Worm (Caenorhabditis elegans) whole organism, L3 larva: ENCODE data around the gene sri-1.

Experiments used
- ama-1 ChIP-seq: fragments of 150-350 bp; optimal IDR thresholded peaks from 2 replicates; lab custom pipeline; 2018
- ceh-28 ChIP-seq: fragments of 150-350 bp; optimal IDR thresholded peaks from 2 replicates; lab custom pipeline; 2014; ENCODE audit warnings: missing biosample characterization, missing genetic modification reagents, missing genetic modification characterization
- elt-3 ChIP-seq, 3 experiments: fragments of 150-350 bp in 1 of 3; sonication (generic microtip) in 2 of 3; optimal IDR thresholded peaks; 2 replicates in 2 of 3; 4 replicates in 1 of 3; lab custom pipeline; 2014 to 2017; ENCODE audit warnings: missing biosample characterization in 3 of 3, missing genetic modification characterization in 3 of 3
- jun-1 ChIP-seq: fragments of 150-350 bp; optimal IDR thresholded peaks from 2 replicates; lab custom pipeline; 2014; ENCODE audit warnings: missing biosample characterization, missing genetic modification reagents, missing genetic modification characterization
- lin-39 ChIP-seq: fragments of 150-350 bp; optimal IDR thresholded peaks from 2 replicates; lab custom pipeline; 2018; ENCODE audit warnings: missing biosample characterization, missing genetic modification reagents, missing genetic modification characterization
- tbx-2 ChIP-seq: sonication (generic microtip); optimal IDR thresholded peaks from 2 replicates; lab custom pipeline; 2016; ENCODE audit warnings: mild to moderate bottlenecking, missing genetic modification characterization, missing compliant biosample characterization
- ztf-4 ChIP-seq: fragments of 150-350 bp; optimal IDR thresholded peaks from 2 replicates; lab custom pipeline; 2014; ENCODE audit warnings: missing biosample characterization, missing genetic modification characterization

DNA sequence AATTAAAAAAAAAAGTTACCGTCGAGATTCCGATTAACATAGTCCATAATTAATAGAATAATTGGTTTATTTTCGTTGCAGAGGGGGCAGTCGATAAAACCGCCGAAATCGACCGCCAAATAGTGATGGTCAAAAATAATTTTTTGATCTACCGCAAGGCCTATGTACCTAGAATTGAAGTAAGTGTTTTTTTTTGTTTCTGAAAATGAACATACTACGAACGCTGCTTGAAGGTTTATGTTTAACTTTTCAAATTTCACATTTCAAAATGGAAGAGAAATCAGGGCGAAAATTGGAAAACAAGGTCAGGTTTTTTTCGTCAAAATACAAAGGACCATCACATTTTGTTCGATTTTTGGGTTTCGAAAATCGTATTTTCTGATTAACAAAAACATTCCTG, 39.1 kb downstream of the sri-1 start, which contains the start of gene pzf-1:
- TF ChIP-seq ama-1 (no peak), jun-1 (tag; lab: Kevin White, UChicago) (no peak), ztf-4 (tag; lab: Kevin White, UChicago) (no peak), lin-39 (tag; lab: Kevin White, UChicago) (no peak), elt-3 (tag; optimal IDR thresholded peaks at IDR 0.05; lab: Kevin White, UChicago) (no peak), ceh-28 (no peak), tbx-2 (tag; lab: Kevin White, UChicago) (no peak)
